Worm (Caenorhabditis elegans) whole organism, late embryonic: ENCODE results near the gene F48E3.2.
A peak's percentile ranks its signal among the peaks of the same experiment; 100 is the strongest.

Experiments
- C08G9.2 ChIP-seq: sonication (generic microtip); optimal IDR thresholded peaks from 2 replicates; lab custom pipeline; 2016; ENCODE audit warnings: mild to moderate bottlenecking, missing genetic modification characterization, moderate library complexity, missing compliant biosample characterization
- K02D7.2 ChIP-seq: sonication (generic microtip); optimal IDR thresholded peaks from 2 replicates; lab custom pipeline; 2017; ENCODE audit warnings: mild to moderate bottlenecking, missing genetic modification characterization, missing compliant biosample characterization
- K09A11.1 ChIP-seq: sonication (generic microtip); optimal IDR thresholded peaks from 2 replicates; lab custom pipeline; 2017; ENCODE audit warnings: antibody characterized with exemption, mild to moderate bottlenecking, missing genetic modification characterization, missing compliant biosample characterization; ENCODE audit not compliant: insufficient read depth
- Y22D7AL.16 ChIP-seq: sonication (generic microtip); optimal IDR thresholded peaks from 2 replicates; lab custom pipeline; 2016; ENCODE audit warnings: missing genetic modification characterization, missing compliant biosample characterization
- ama-1 ChIP-seq: fragments of 150-350 bp; optimal IDR thresholded peaks from 2 replicates; lab custom pipeline; 2014
- ceh-14 ChIP-seq: sonication (generic microtip); optimal IDR thresholded peaks from 2 replicates; lab custom pipeline; 2016; ENCODE audit warnings: missing genotype, missing genetic modification characterization, missing compliant biosample characterization
- ceh-18 ChIP-seq: sonication (generic microtip); optimal IDR thresholded peaks from 2 replicates; lab custom pipeline; 2016; ENCODE audit warnings: missing genetic modification characterization, missing compliant biosample characterization
- ceh-2 ChIP-seq: sonication (generic microtip); optimal IDR thresholded peaks from 2 replicates; lab custom pipeline; 2016; ENCODE audit warnings: missing genotype, missing genetic modification characterization, missing compliant biosample characterization
- ceh-22 ChIP-seq: sonication (generic microtip); optimal IDR thresholded peaks from 2 replicates; lab custom pipeline; 2017; ENCODE audit warnings: missing biosample characterization, missing genetic modification characterization
- ceh-30 ChIP-seq: fragments of 150-350 bp; optimal IDR thresholded peaks from 2 replicates; lab custom pipeline; 2014; ENCODE audit warnings: missing biosample characterization, missing genetic modification characterization
- ceh-34 ChIP-seq: sonication (generic microtip); optimal IDR thresholded peaks from 2 replicates; lab custom pipeline; 2016; ENCODE audit warnings: mild to moderate bottlenecking, missing genetic modification characterization, missing compliant biosample characterization
- ceh-9 ChIP-seq: sonication (generic microtip); optimal IDR thresholded peaks from 2 replicates; lab custom pipeline; 2016; ENCODE audit warnings: mild to moderate bottlenecking, missing genetic modification characterization, inconsistent platforms, missing compliant biosample characterization
- elt-2 ChIP-seq: sonication (generic microtip); optimal IDR thresholded peaks from 2 replicates; lab custom pipeline; 2016; ENCODE audit warnings: missing genetic modification reagents, missing genetic modification characterization, missing compliant biosample characterization
- elt-4 ChIP-seq: sonication (generic microtip); optimal IDR thresholded peaks from 2 replicates; lab custom pipeline; 2016; ENCODE audit warnings: missing genetic modification characterization, missing compliant biosample characterization
- hlh-8 ChIP-seq: sonication (generic microtip); optimal IDR thresholded peaks from 2 replicates; lab custom pipeline; 2016; ENCODE audit warnings: missing genotype, missing genetic modification characterization, missing compliant biosample characterization
- lin-11 ChIP-seq: fragments of 200-800 bp; sonication (Bioruptor generic); optimal IDR thresholded peaks from 2 replicates; lab custom pipeline; 2018; ENCODE audit warnings: mild to moderate bottlenecking, missing genetic modification characterization, missing compliant biosample characterization
- madf-2 ChIP-seq: sonication (generic microtip); optimal IDR thresholded peaks from 2 replicates; lab custom pipeline; 2017; ENCODE audit warnings: missing genetic modification characterization, missing compliant biosample characterization
- nfya-1 ChIP-seq: sonication (generic microtip); optimal IDR thresholded peaks from 2 replicates; lab custom pipeline; 2017; ENCODE audit warnings: missing genetic modification characterization, mild to moderate bottlenecking, missing compliant biosample characterization, antibody characterized with exemption, moderate library complexity
- npax-4 ChIP-seq: sonication (generic microtip); optimal IDR thresholded peaks from 2 replicates; lab custom pipeline; 2016; ENCODE audit warnings: missing genetic modification characterization, missing compliant biosample characterization
- odd-2 ChIP-seq: sonication (generic microtip); optimal IDR thresholded peaks from 2 replicates; lab custom pipeline; 2017; ENCODE audit warnings: antibody characterized with exemption, mild to moderate bottlenecking, missing genetic modification characterization, missing compliant biosample characterization
- pat-9 ChIP-seq: fragments of 200-800 bp; sonication (Bioruptor generic); optimal IDR thresholded peaks from 2 replicates; lab custom pipeline; 2018; ENCODE audit warnings: mild to moderate bottlenecking, missing genetic modification characterization, moderate library complexity, missing compliant biosample characterization
- pha-2 ChIP-seq: sonication (generic microtip); optimal IDR thresholded peaks from 2 replicates; lab custom pipeline; 2017; ENCODE audit warnings: mild to moderate bottlenecking, missing genetic modification characterization, missing compliant biosample characterization
- pros-1 ChIP-seq: fragments of 150-350 bp; optimal IDR thresholded peaks from 2 replicates; lab custom pipeline; 2014; ENCODE audit warnings: missing biosample characterization, missing genetic modification reagents, missing genetic modification characterization
- ref-2 ChIP-seq: sonication (generic microtip); optimal IDR thresholded peaks from 2 replicates; lab custom pipeline; 2016; ENCODE audit warnings: missing genetic modification characterization, missing compliant biosample characterization
- tbx-2 ChIP-seq: sonication (generic microtip); optimal IDR thresholded peaks from 2 replicates; lab custom pipeline; 2016; ENCODE audit warnings: missing genetic modification characterization, missing compliant biosample characterization
- ztf-16 ChIP-seq: sonication (generic microtip); optimal IDR thresholded peaks from 2 replicates; lab custom pipeline; 2017; ENCODE audit warnings: missing genetic modification characterization, missing compliant biosample characterization

The F48E3.2 gene

ce11 chrX:7447340-7447739 lies 45.6 kb downstream of the F48E3.2 start:
- TF ChIP-seq ceh-30 (no peak), pha-2 (tag; lab: Kevin White, UChicago) (no peak), ceh-18 (tag; lab: Kevin White, UChicago) (no peak), ceh-9 (tag; lab: Kevin White, UChicago) (no peak), madf-2 (no peak), K09A11.1 (no peak), hlh-8 (tag; lab: Kevin White, UChicago) (no peak), odd-2 (tag; lab: Kevin White, UChicago) (no peak), elt-4 (tag; lab: Kevin White, UChicago) (no peak), npax-4 (tag; lab: Kevin White, UChicago) (no peak), Y22D7AL.16 (tag; lab: Kevin White, UChicago) (no peak), K02D7.2 (tag; lab: Kevin White, UChicago) (no peak), ztf-16 (tag; lab: Kevin White, UChicago) (no peak), pros-1 (no peak), pat-9 (tag; lab: Kevin White, UChicago) (no peak), lin-11 (no peak), C08G9.2 (tag; lab: Kevin White, UChicago) (no peak), ceh-14 (tag; lab: Kevin White, UChicago) (no peak), tbx-2 (tag; lab: Kevin White, UChicago) (no peak), ceh-34 (tag; lab: Kevin White, UChicago) (no peak)

ce11 chrX:7446485-7446884 lies 46.4 kb downstream of the F48E3.2 start:
- TF ChIP-seq tbx-2 (tag; lab: Kevin White, UChicago) (no peak), lin-11 (no peak), ama-1 (lab: Kevin White, UChicago) (no peak), ceh-22 (no peak), hlh-8 (tag; lab: Kevin White, UChicago) (no peak)

ce11 chrX:7445734-7446133 lies 47.2 kb downstream of the F48E3.2 start:
- TF ChIP-seq ceh-22: no peak
- TF ChIP-seq ceh-2 (tag; lab: Kevin White, UChicago): no peak
- TF ChIP-seq elt-4 (tag; lab: Kevin White, UChicago): no peak
- no peak for TF ChIP-seq lin-11
- TF ChIP-seq elt-2: peak; percentile 28

ce11 chrX:7442477-7442876 lies 50.4 kb downstream of the F48E3.2 start, which contains the start of gene acl-12:
Gene acl-12 (minus strand): TSS chrX:7442577.
- peak; percentile 1 for TF ChIP-seq ref-2 (tag; lab: Kevin White, UChicago)
- no peak for TF ChIP-seq C08G9.2 (tag; lab: Kevin White, UChicago)
- peak; percentile 15 for TF ChIP-seq nfya-1 (tag; lab: Kevin White, UChicago)
